Worm (Caenorhabditis elegans) whole organism, L1 larva: Measurements from ENCODE around the gene F21C10.4.

Experiments
- F16B12.6 ChIP-seq: fragments of 150-350 bp; optimal IDR thresholded peaks from 2 replicates; lab custom pipeline; 2014; ENCODE audit warnings: missing biosample characterization, missing genetic modification characterization
- Y116A8C.19 ChIP-seq: sonication (generic microtip); optimal IDR thresholded peaks from 2 replicates; lab custom pipeline; 2016; ENCODE audit warnings: missing compliant biosample characterization, missing genetic modification characterization, borderline replicate concordance
- aly-2 ChIP-seq: fragments of 150-350 bp; optimal IDR thresholded peaks from 2 replicates; lab custom pipeline; 2014; ENCODE audit warnings: missing biosample characterization, missing genetic modification characterization
- ama-1 ChIP-seq: fragments of 150-350 bp; optimal IDR thresholded peaks from 2 replicates; lab custom pipeline; 2014
- blmp-1 ChIP-seq: fragments of 150-350 bp; optimal IDR thresholded peaks from 2 replicates; lab custom pipeline; 2014; ENCODE audit warnings: missing biosample characterization, missing genetic modification characterization
- ceh-90 ChIP-seq: sonication (generic microtip); optimal IDR thresholded peaks from 2 replicates; lab custom pipeline; 2016; ENCODE audit warnings: missing genetic modification characterization, missing compliant biosample characterization
- ces-1 ChIP-seq: fragments of 150-350 bp; optimal IDR thresholded peaks from 2 replicates; lab custom pipeline; 2014; ENCODE audit warnings: missing biosample characterization, missing genetic modification reagents, missing genetic modification characterization
- efl-1 ChIP-seq, 4 experiments: fragments of 150-350 bp; optimal IDR thresholded peaks in 3 of 4; peaks in 1 of 4; 1 replicate in 1 of 4; 2 replicates in 3 of 4; lab custom pipeline; 2014; ENCODE audit warnings: missing biosample characterization in 2 of 4, missing genetic modification characterization in 2 of 4, missing genetic modification reagents in 2 of 4
- elt-3 ChIP-seq, 6 experiments: fragments of 150-350 bp in 1 of 6; sonication (generic microtip); optimal IDR thresholded peaks; 2 replicates each; lab custom pipeline; 2017 to 2018; ENCODE audit warnings: missing biosample characterization in 6 of 6, missing genetic modification characterization in 6 of 6, inconsistent platforms in 1 of 6
- ets-5 ChIP-seq: fragments of 200-800 bp; sonication (Bioruptor generic); IDR thresholded peaks from 2 replicates; pipeline ENCODE4 v1.3.6; 2022; ENCODE audit warnings: missing genetic modification characterization, missing compliant biosample characterization
- fkh-10 ChIP-seq: sonication (generic microtip); optimal IDR thresholded peaks from 2 replicates; lab custom pipeline; 2017; ENCODE audit warnings: missing biosample characterization, missing genetic modification reagents, missing genetic modification characterization
- fkh-8 ChIP-seq: sonication (generic microtip); optimal IDR thresholded peaks from 2 replicates; lab custom pipeline; 2016; ENCODE audit warnings: mild to moderate bottlenecking, missing genetic modification characterization, missing compliant biosample characterization
- grh-1 ChIP-seq: fragments of 200-800 bp; sonication (Bioruptor generic); IDR thresholded peaks from 2 replicates; pipeline ENCODE4 v1.3.6; 2022; ENCODE audit warnings: missing genetic modification reagents, missing genetic modification characterization, missing compliant biosample characterization
- hlh-4 ChIP-seq: sonication (generic microtip); optimal IDR thresholded peaks from 2 replicates; lab custom pipeline; 2016; ENCODE audit warnings: mild to moderate bottlenecking, missing genetic modification characterization, missing compliant biosample characterization
- isw-1 ChIP-seq: fragments of 200-800 bp; sonication (Bioruptor generic); IDR thresholded peaks from 2 replicates; pipeline ENCODE4 v1.3.6; 2022; ENCODE audit warnings: missing genetic modification characterization, missing compliant biosample characterization
- lin-14 ChIP-seq: fragments of 200-800 bp; sonication (Bioruptor generic); optimal IDR thresholded peaks from 2 replicates; lab custom pipeline; 2018; ENCODE audit warnings: mild to moderate bottlenecking, missing genetic modification characterization, moderate library complexity, missing compliant biosample characterization
- lin-35 ChIP-seq, 2 experiments: fragments of 150-350 bp; optimal IDR thresholded peaks; 2 replicates each; lab custom pipeline; 2014; ENCODE audit warnings: missing biosample characterization in 2 of 2, missing genetic modification characterization in 2 of 2, missing genetic modification reagents in 2 of 2
- lin-39 ChIP-seq: fragments of 150-350 bp; optimal IDR thresholded peaks from 2 replicates; lab custom pipeline; 2014; ENCODE audit warnings: missing biosample characterization, missing genetic modification reagents, missing genetic modification characterization
- lsy-2 ChIP-seq, 2 experiments: fragments of 150-350 bp; optimal IDR thresholded peaks; 2 replicates each; lab custom pipeline; 2014; ENCODE audit warnings: missing biosample characterization in 2 of 2, missing genetic modification characterization in 2 of 2
- mdl-1 ChIP-seq, 2 experiments: fragments of 150-350 bp; optimal IDR thresholded peaks; 2 replicates each; lab custom pipeline; 2014 to 2017; ENCODE audit warnings: missing biosample characterization in 2 of 2, missing genetic modification characterization in 2 of 2, inconsistent platforms in 1 of 2
- nhr-11 ChIP-seq: fragments of 150-350 bp; optimal IDR thresholded peaks from 2 replicates; lab custom pipeline; 2014; ENCODE audit warnings: missing biosample characterization, missing genetic modification characterization
- nhr-12 ChIP-seq: sonication (generic microtip); optimal IDR thresholded peaks from 2 replicates; lab custom pipeline; 2017; ENCODE audit warnings: missing biosample characterization, missing genetic modification characterization
- nhr-19 ChIP-seq: fragments of 200-800 bp; sonication (Bioruptor generic); conservative IDR thresholded peaks from 2 replicates; pipeline ENCODE4 v1.3.6; 2022; ENCODE audit warnings: missing genetic modification characterization, missing compliant biosample characterization
- nhr-20 ChIP-seq: sonication (generic microtip); optimal IDR thresholded peaks from 2 replicates; lab custom pipeline; 2016; ENCODE audit warnings: mild to moderate bottlenecking, missing genetic modification characterization, missing compliant biosample characterization
- nhr-47 ChIP-seq: sonication (generic microtip); optimal IDR thresholded peaks from 2 replicates; lab custom pipeline; 2016; ENCODE audit warnings: mild to moderate bottlenecking, missing genetic modification characterization, moderate library complexity, missing compliant biosample characterization
- nhr-71 ChIP-seq: sonication (generic microtip); optimal IDR thresholded peaks from 2 replicates; lab custom pipeline; 2016; ENCODE audit warnings: mild to moderate bottlenecking, missing genetic modification characterization, moderate library complexity, missing compliant biosample characterization
- nhr-76 ChIP-seq: sonication (generic microtip); optimal IDR thresholded peaks from 2 replicates; lab custom pipeline; 2017; ENCODE audit warnings: missing biosample characterization, missing genetic modification characterization
- nhr-85 ChIP-seq: sonication (generic microtip); peaks from one replicate; lab custom pipeline; 2016; ENCODE audit warnings: missing genetic modification characterization, inconsistent platforms, missing compliant biosample characterization
- nhr-90 ChIP-seq: sonication (generic microtip); optimal IDR thresholded peaks from 2 replicates; lab custom pipeline; 2016; ENCODE audit warnings: mild to moderate bottlenecking, missing genetic modification characterization, missing compliant biosample characterization; ENCODE audit not compliant: poor library complexity
- pag-3 ChIP-seq: sonication (generic microtip); optimal IDR thresholded peaks from 2 replicates; lab custom pipeline; 2017; ENCODE audit warnings: missing genetic modification characterization, mild to moderate bottlenecking, missing compliant biosample characterization, antibody characterized with exemption, borderline replicate concordance; ENCODE audit not compliant: insufficient read depth
- pax-3 ChIP-seq: fragments of 200-800 bp; sonication (Bioruptor generic); optimal IDR thresholded peaks from 2 replicates; lab custom pipeline; 2018; ENCODE audit warnings: mild to moderate bottlenecking, missing genetic modification characterization, moderate library complexity, missing compliant biosample characterization
- rnt-1 ChIP-seq: sonication (generic microtip); optimal IDR thresholded peaks from 2 replicates; lab custom pipeline; 2016; ENCODE audit warnings: mild to moderate bottlenecking, missing genetic modification characterization, moderate library complexity, missing compliant biosample characterization
- skn-1 ChIP-seq: fragments of 150-350 bp; optimal IDR thresholded peaks from 2 replicates; lab custom pipeline; 2014; ENCODE audit warnings: missing biosample characterization, missing genetic modification characterization
- snu-23 ChIP-seq: sonication (generic microtip); optimal IDR thresholded peaks from 2 replicates; lab custom pipeline; 2016; ENCODE audit warnings: missing genetic modification characterization, missing compliant biosample characterization
- sox-4 ChIP-seq: sonication (generic microtip); optimal IDR thresholded peaks from 2 replicates; lab custom pipeline; 2016; ENCODE audit warnings: missing genetic modification characterization, missing compliant biosample characterization
- sptf-1 ChIP-seq: fragments of 150-350 bp; optimal IDR thresholded peaks from 2 replicates; lab custom pipeline; 2014; ENCODE audit warnings: missing biosample characterization, missing genetic modification characterization
- unc-130 ChIP-seq: fragments of 150-350 bp; optimal IDR thresholded peaks from 2 replicates; lab custom pipeline; 2017; ENCODE audit warnings: missing biosample characterization, missing genetic modification characterization, inconsistent platforms
- vab-15 ChIP-seq: sonication (generic microtip); optimal IDR thresholded peaks from 2 replicates; lab custom pipeline; 2017; ENCODE audit warnings: missing genotype, mild to moderate bottlenecking, missing genetic modification characterization, missing compliant biosample characterization
- zip-4 ChIP-seq: fragments of 200-800 bp; sonication (Bioruptor generic); optimal IDR thresholded peaks from 2 replicates; lab custom pipeline; 2018; ENCODE audit warnings: mild to moderate bottlenecking, missing genetic modification characterization, moderate library complexity, missing compliant biosample characterization
- ztf-11 ChIP-seq, 2 experiments: sonication (generic microtip); optimal IDR thresholded peaks; 2 replicates each; lab custom pipeline; 2016 to 2017; ENCODE audit warnings: missing genetic modification characterization in 2 of 2, missing biosample characterization in 1 of 2, missing compliant biosample characterization in 1 of 2
- ztf-4 ChIP-seq: fragments of 150-350 bp; optimal IDR thresholded peaks from 2 replicates; lab custom pipeline; 2014; ENCODE audit warnings: missing biosample characterization, missing genetic modification characterization

F21C10.4 gene

ce11 chrV:9157597-9157996 is 31.2 kb downstream of the F21C10.4 start:
- TF ChIP-seq ztf-4 (tag; lab: Kevin White, UChicago), result no peak
- peak; percentile 96 for TF ChIP-seq fkh-10 (GFP tag; lab: Kevin White, UChicago)
- TF ChIP-seq rnt-1, result no peak
- TF ChIP-seq nhr-47 (tag; lab: Kevin White, UChicago), result peak; percentile 41
- peak; percentile 24 for TF ChIP-seq fkh-8
- peak; percentile 36 for TF ChIP-seq nhr-71 (tag; lab: Kevin White, UChicago)
- peak; percentile 39 for TF ChIP-seq lin-14 (GFP tag; lab: Kevin White, UChicago)

ce11 chrV:9159146-9159717 is 32.8 kb downstream of the F21C10.4 start:
- TF ChIP-seq nhr-85, result peak; percentile 59
- peak; percentile 60 for TF ChIP-seq aly-2 (tag; lab: Kevin White, UChicago)
- TF ChIP-seq nhr-90 (tag; lab: Kevin White, UChicago), result peak; percentile 7
- TF ChIP-seq nhr-71 (tag; lab: Kevin White, UChicago), result peak; percentile 25

ce11 chrV:9160224-9160886 is 33.9 kb downstream of the F21C10.4 start, which contains the start of gene col-144:
col-144 (minus strand) TSS chrV:9160642.
- no peak for TF ChIP-seq vab-15
- no peak for TF ChIP-seq efl-1 (optimal IDR thresholded peaks at IDR 0.05; lab: Kevin White, UChicago)
- peak in 1 of 2 experiments; percentile 82 for TF ChIP-seq efl-1 (GFP tag; optimal IDR thresholded peaks at IDR 0.05 in 1 of 2; lab: Kevin White, UChicago)
- peak; percentile 64 for TF ChIP-seq nhr-20 (tag; lab: Kevin White, UChicago)
- no peak for TF ChIP-seq grh-1
- peak; percentile 68 for TF ChIP-seq lin-14 (GFP tag; lab: Kevin White, UChicago)
- no peak for TF ChIP-seq nhr-11
- peak; percentile 39; the same call in 1 of the 2 replicates for TF ChIP-seq nhr-19 (GFP tag; lab: Robert Waterston, UW)
- peak; percentile 55 for TF ChIP-seq nhr-71 (tag; lab: Kevin White, UChicago)
- TF ChIP-seq F16B12.6, result no peak
- TF ChIP-seq lin-35 (GFP tag; optimal IDR thresholded peaks at IDR 0.05; lab: Kevin White, UChicago), result peak in 1 of 2 experiments; percentile 26
- TF ChIP-seq lin-39 (tag; lab: Kevin White, UChicago), result no peak
- peak in 2 of 6 experiments; percentile 36 to 39 for TF ChIP-seq elt-3 (tag; optimal IDR thresholded peaks at IDR 0.05; lab: Kevin White, UChicago)
- peak; percentile 13 for TF ChIP-seq ama-1 (lab: Kevin White, UChicago)
- TF ChIP-seq nhr-85, result peak; percentile 93
- no peak for TF ChIP-seq lsy-2 (tag; optimal IDR thresholded peaks at IDR 0.05; lab: Kevin White, UChicago)
- no peak for TF ChIP-seq ces-1 (GFP tag; lab: Kevin White, UChicago)
- peak; percentile 59 for TF ChIP-seq snu-23 (GFP tag; lab: Kevin White, UChicago)
- peak; percentile 38 for TF ChIP-seq blmp-1

- TF ChIP-seq pag-3 (no peak), isw-1 (no peak), nhr-76 (no peak), fkh-10 (GFP tag; lab: Kevin White, UChicago) (no peak), skn-1 (tag; lab: Kevin White, UChicago) (no peak)
- TF ChIP-seq, all 84 proteins: peak for 0
These were observed 35.8 kb downstream of the F21C10.4 start for ce11 chrV:9162118-9162729.

ce11 chrV:9162955-9163468 is 36.6 kb downstream of the F21C10.4 start, which contains the start of gene col-145:
col-145 (minus strand) TSS chrV:9163005.
- no peak for TF ChIP-seq sox-4
- no peak for TF ChIP-seq zip-4
- no peak for TF ChIP-seq nhr-71 (tag; lab: Kevin White, UChicago)
- no peak for TF ChIP-seq unc-130
- TF ChIP-seq pax-3 (tag; lab: Kevin White, UChicago), result no peak
- no peak for TF ChIP-seq pag-3
- no peak for TF ChIP-seq Y116A8C.19 (tag; lab: Kevin White, UChicago)
- TF ChIP-seq grh-1, result no peak
- peak in 1 of 6 experiments; percentile 6 for TF ChIP-seq elt-3 (tag; optimal IDR thresholded peaks at IDR 0.05; lab: Kevin White, UChicago)
- peak; percentile 5 for TF ChIP-seq nhr-85
- no peak for TF ChIP-seq sptf-1 (tag; lab: Kevin White, UChicago)
- no peak for TF ChIP-seq nhr-11
- no peak for TF ChIP-seq nhr-12 (tag; lab: Kevin White, UChicago)
- TF ChIP-seq hlh-4 (tag; lab: Kevin White, UChicago), result no peak
- no peak for TF ChIP-seq ceh-90 (tag; lab: Kevin White, UChicago)
- TF ChIP-seq ztf-11 (tag; optimal IDR thresholded peaks at IDR 0.05; lab: Kevin White, UChicago), result no peak
- no peak for TF ChIP-seq mdl-1 (tag; optimal IDR thresholded peaks at IDR 0.05; lab: Kevin White, UChicago)
- TF ChIP-seq ets-5 (GFP tag; lab: Robert Waterston, UW), result no peak
